Worm (Caenorhabditis elegans) whole organism, L2 larva: ENCODE data around the gene W09D6.4.

Experiments
- crh-2 ChIP-seq: sonication (generic microtip); optimal IDR thresholded peaks from 2 replicates; lab custom pipeline; 2017; ENCODE audit warnings: missing biosample characterization, missing genetic modification characterization
- fos-1 ChIP-seq: fragments of 150-350 bp; optimal IDR thresholded peaks from 2 replicates; lab custom pipeline; 2014; ENCODE audit warnings: missing biosample characterization, missing genetic modification characterization
- mab-5 ChIP-seq: fragments of 150-350 bp; optimal IDR thresholded peaks from 2 replicates; lab custom pipeline; 2014; ENCODE audit warnings: missing biosample characterization, missing genetic modification characterization
- nhr-237 ChIP-seq: fragments of 150-350 bp; optimal IDR thresholded peaks from 2 replicates; lab custom pipeline; 2014; ENCODE audit warnings: missing biosample characterization, missing genetic modification characterization
- peb-1 ChIP-seq: fragments of 150-350 bp; optimal IDR thresholded peaks from 2 replicates; lab custom pipeline; 2014; ENCODE audit warnings: missing biosample characterization, missing genetic modification characterization
- skn-1 ChIP-seq: sonication (generic microtip); optimal IDR thresholded peaks from 2 replicates; lab custom pipeline; 2017; ENCODE audit warnings: missing biosample characterization, missing genetic modification characterization
- ztf-4 ChIP-seq: fragments of 150-350 bp; optimal IDR thresholded peaks from 2 replicates; lab custom pipeline; 2014; ENCODE audit warnings: missing biosample characterization, missing genetic modification characterization

ce11 chrIII:11113845-11114244 lies 34.3 kb downstream of the W09D6.4 start:
- TF ChIP-seq ztf-4 = no peak
- no peak for TF ChIP-seq peb-1 (tag; lab: Kevin White, UChicago)
- TF ChIP-seq mab-5 (tag; lab: Kevin White, UChicago) = no peak
- TF ChIP-seq fos-1 (tag; lab: Kevin White, UChicago) = no peak
- no peak for TF ChIP-seq nhr-237 (tag; lab: Kevin White, UChicago)
- TF ChIP-seq crh-2 (tag; lab: Kevin White, UChicago) = no peak
- TF ChIP-seq skn-1 = no peak
